Worm (Caenorhabditis elegans) whole organism, young adult: ENCODE measurements around the gene C16C10.9.
A peak's percentile ranks its signal among the peaks of the same experiment; 100 is the strongest.

Source experiments
- B0035.1 ChIP-seq: sonication (generic microtip); optimal IDR thresholded peaks from 2 replicates; lab custom pipeline; 2016; ENCODE audit warnings: missing genetic modification characterization, mild to moderate bottlenecking, missing compliant biosample characterization, missing genotype, missing genetic modification reagents
- C06A6.2 ChIP-seq: fragments of 200-800 bp; sonication (Bioruptor generic); conservative IDR thresholded peaks from 2 replicates; pipeline ENCODE4 v1.3.6; 2022; ENCODE audit warnings: missing genetic modification characterization, missing compliant biosample characterization
- C17E4.6 ChIP-seq: fragments of 200-800 bp; sonication (Bioruptor generic); IDR thresholded peaks from 2 replicates; pipeline ENCODE4 v1.3.6; 2022; ENCODE audit warnings: missing genetic modification reagents, missing genetic modification characterization, missing compliant biosample characterization
- D2030.7 ChIP-seq: fragments of 200-800 bp; sonication (Bioruptor generic); IDR thresholded peaks from 2 replicates; pipeline ENCODE4 v1.3.6; 2022; ENCODE audit warnings: missing genetic modification reagents, missing genetic modification characterization, missing compliant biosample characterization
- F33H1.4 ChIP-seq: fragments of 200-800 bp; sonication (Bioruptor generic); IDR thresholded peaks from 2 replicates; pipeline ENCODE4 v1.3.6; 2022; ENCODE audit warnings: missing genetic modification reagents, missing genetic modification characterization, missing compliant biosample characterization
- F37B4.10 ChIP-seq: fragments of 200-800 bp; sonication (Bioruptor generic); IDR thresholded peaks from 2 replicates; pipeline ENCODE4 v1.3.6; 2022; ENCODE audit warnings: missing genetic modification characterization, missing compliant biosample characterization
- F57A8.1 ChIP-seq: fragments of 200-800 bp; sonication (Bioruptor generic); optimal IDR thresholded peaks from 2 replicates; lab custom pipeline; 2018; ENCODE audit warnings: mild to moderate bottlenecking, missing genetic modification characterization, moderate library complexity, missing compliant biosample characterization
- K12H6.12 ChIP-seq: fragments of 200-800 bp; sonication (Bioruptor generic); optimal IDR thresholded peaks from 2 replicates; lab custom pipeline; 2018; ENCODE audit warnings: mild to moderate bottlenecking, missing genetic modification characterization, missing compliant biosample characterization
- T07F8.4 ChIP-seq: sonication (generic microtip); optimal IDR thresholded peaks from 2 replicates; lab custom pipeline; 2016; ENCODE audit warnings: mild to moderate bottlenecking, missing genetic modification characterization, moderate library complexity, missing compliant biosample characterization
- T26A5.8 ChIP-seq: sonication (generic microtip); optimal IDR thresholded peaks from 2 replicates; lab custom pipeline; 2016; ENCODE audit warnings: missing genetic modification characterization, missing compliant biosample characterization
- Y53G8AR.9 ChIP-seq: fragments of 200-800 bp; sonication (Bioruptor generic); conservative IDR thresholded peaks from 2 replicates; pipeline ENCODE4 v1.3.6; 2022; ENCODE audit warnings: missing genetic modification reagents, missing genetic modification characterization, missing compliant biosample characterization
- Y56A3A.18 ChIP-seq: fragments of 200-800 bp; sonication (Bioruptor generic); IDR thresholded peaks from 2 replicates; pipeline ENCODE4 v1.3.6; 2022; ENCODE audit warnings: missing genetic modification reagents, missing genetic modification characterization, missing compliant biosample characterization
- Y67H2A.10 ChIP-seq: fragments of 200-800 bp; sonication (Bioruptor generic); conservative IDR thresholded peaks from 2 replicates; pipeline ENCODE4 v1.3.6; 2022; ENCODE audit warnings: missing genetic modification reagents, missing genetic modification characterization, missing compliant biosample characterization
- aptf-2 ChIP-seq: fragments of 200-800 bp; sonication (Bioruptor generic); conservative IDR thresholded peaks from 2 replicates; pipeline ENCODE4 v1.3.6; 2022; ENCODE audit warnings: missing genetic modification reagents, missing genetic modification characterization, missing compliant biosample characterization
- ceh-100 ChIP-seq: fragments of 200-800 bp; sonication (Bioruptor generic); IDR thresholded peaks from 2 replicates; pipeline ENCODE4 v1.3.6; 2022; ENCODE audit warnings: missing genetic modification reagents, missing genetic modification characterization, missing compliant biosample characterization
- ceh-27 ChIP-seq: fragments of 200-800 bp; sonication (Bioruptor generic); optimal IDR thresholded peaks from 2 replicates; lab custom pipeline; 2018; ENCODE audit warnings: mild to moderate bottlenecking, missing genetic modification characterization, moderate library complexity, missing compliant biosample characterization
- ceh-58 ChIP-seq: fragments of 200-800 bp; sonication (Bioruptor generic); IDR thresholded peaks from 2 replicates; pipeline ENCODE4 v1.3.6; 2022; ENCODE audit warnings: missing genetic modification characterization, missing compliant biosample characterization
- chd-7 ChIP-seq: sonication (generic microtip); optimal IDR thresholded peaks from 2 replicates; lab custom pipeline; 2016; ENCODE audit warnings: mild to moderate bottlenecking, missing genetic modification characterization, moderate library complexity, missing compliant biosample characterization
- dpff-1 ChIP-seq: sonication (generic microtip); optimal IDR thresholded peaks from 2 replicates; lab custom pipeline; 2017; ENCODE audit warnings: mild to moderate bottlenecking, missing genetic modification characterization, missing compliant biosample characterization
- efl-1 ChIP-seq: fragments of 150-350 bp; optimal IDR thresholded peaks from 2 replicates; lab custom pipeline; 2014; ENCODE audit warnings: missing biosample characterization, missing genetic modification reagents, missing genetic modification characterization
- egl-44 ChIP-seq: fragments of 200-800 bp; sonication (Bioruptor generic); IDR thresholded peaks from 2 replicates; pipeline ENCODE4 v1.3.6; 2022; ENCODE audit warnings: missing genetic modification reagents, missing genetic modification characterization, missing compliant biosample characterization
- ets-4 ChIP-seq: fragments of 200-800 bp; sonication (Bioruptor generic); optimal IDR thresholded peaks from 2 replicates; lab custom pipeline; 2018; ENCODE audit warnings: mild to moderate bottlenecking, missing genetic modification characterization, missing compliant biosample characterization
- fkh-3 ChIP-seq: sonication (generic microtip); optimal IDR thresholded peaks from 2 replicates; lab custom pipeline; 2016; ENCODE audit warnings: mild to moderate bottlenecking, missing genetic modification characterization, missing compliant biosample characterization
- lin-26 ChIP-seq: fragments of 200-800 bp; sonication (Bioruptor generic); IDR thresholded peaks from 2 replicates; pipeline ENCODE4 v1.3.6; 2022; ENCODE audit warnings: missing genetic modification reagents, missing genetic modification characterization, missing compliant biosample characterization
- lin-54 ChIP-seq: fragments of 200-800 bp; sonication (Bioruptor generic); optimal IDR thresholded peaks from 2 replicates; lab custom pipeline; 2018; ENCODE audit warnings: mild to moderate bottlenecking, missing genetic modification characterization, missing compliant biosample characterization
- lir-1 ChIP-seq: fragments of 200-800 bp; sonication (Bioruptor generic); conservative IDR thresholded peaks from 2 replicates; pipeline ENCODE4 v1.3.6; 2022; ENCODE audit warnings: missing genetic modification reagents, missing genetic modification characterization, missing compliant biosample characterization
- madf-3 ChIP-seq: fragments of 200-800 bp; sonication (Bioruptor generic); IDR thresholded peaks from 2 replicates; pipeline ENCODE4 v1.3.6; 2022; ENCODE audit warnings: missing genetic modification reagents, missing genetic modification characterization, missing compliant biosample characterization
- madf-6 ChIP-seq: fragments of 200-800 bp; sonication (Bioruptor generic); IDR thresholded peaks from 2 replicates; pipeline ENCODE4 v1.3.6; 2022; ENCODE audit warnings: missing genetic modification reagents, missing genetic modification characterization, missing compliant biosample characterization
- nfya-2 ChIP-seq: fragments of 200-800 bp; sonication (Bioruptor generic); IDR thresholded peaks from 2 replicates; pipeline ENCODE4 v1.3.6; 2022; ENCODE audit warnings: missing genetic modification reagents, missing genetic modification characterization, missing compliant biosample characterization
- nfyb-1 ChIP-seq: fragments of 200-800 bp; sonication (Bioruptor generic); IDR thresholded peaks from 2 replicates; pipeline ENCODE4 v1.3.6; 2022; ENCODE audit warnings: missing genetic modification reagents, missing genetic modification characterization, missing compliant biosample characterization
- nhr-27 ChIP-seq: fragments of 200-800 bp; sonication (Bioruptor generic); optimal IDR thresholded peaks from 2 replicates; lab custom pipeline; 2018; ENCODE audit warnings: mild to moderate bottlenecking, missing genetic modification characterization, moderate library complexity, missing compliant biosample characterization
- pbrm-1 ChIP-seq: fragments of 200-800 bp; sonication (Bioruptor generic); IDR thresholded peaks from 2 replicates; pipeline ENCODE4 v1.3.6; 2022; ENCODE audit warnings: missing genetic modification reagents, missing genetic modification characterization, missing compliant biosample characterization
- pha-4 ChIP-seq: fragments of 150-350 bp; sonication (generic microtip); optimal IDR thresholded peaks from 2 replicates; lab custom pipeline; 2014; ENCODE audit warnings: missing biosample characterization, missing genetic modification reagents, missing genetic modification characterization
- rpc-1 ChIP-seq, 2 experiments: fragments of 150-350 bp in 1 of 2; sonication (generic microtip) in 1 of 2; optimal IDR thresholded peaks; 2 replicates each; lab custom pipeline; 2014 to 2018; ENCODE audit warnings: missing biosample characterization in 1 of 2, missing genetic modification characterization in 1 of 2, missing genetic modification reagents in 1 of 2, missing genotype in 1 of 2
- sea-2 ChIP-seq: fragments of 200-800 bp; sonication (Bioruptor generic); IDR thresholded peaks from 2 replicates; pipeline ENCODE4 v1.3.6; 2022; ENCODE audit warnings: missing genetic modification characterization, missing compliant biosample characterization
- snpc-1.3 ChIP-seq: sonication (generic microtip); optimal IDR thresholded peaks from 2 replicates; lab custom pipeline; 2017; ENCODE audit warnings: missing genetic modification characterization, mild to moderate bottlenecking, missing compliant biosample characterization, antibody characterized with exemption, moderate library complexity, missing genotype, missing genetic modification reagents; ENCODE audit not compliant: insufficient read depth
- snpc-3.4 ChIP-seq: sonication (generic microtip); optimal IDR thresholded peaks from 2 replicates; lab custom pipeline; 2017; ENCODE audit warnings: missing genetic modification characterization, mild to moderate bottlenecking, missing compliant biosample characterization, antibody characterized with exemption, moderate library complexity, missing genotype, missing genetic modification reagents
- snpc-4 ChIP-seq, 5 experiments: fragments of 150-350 bp in 1 of 5; sonication (generic microtip) in 4 of 5; optimal IDR thresholded peaks; 2 replicates each; lab custom pipeline; 2014 to 2018; ENCODE audit warnings: missing genetic modification characterization in 5 of 5, missing biosample characterization in 3 of 5, antibody characterized with exemption in 2 of 5, mild to moderate bottlenecking in 2 of 5, missing compliant biosample characterization in 2 of 5, missing genotype in 2 of 5, moderate library complexity in 2 of 5, missing genetic modification reagents in 1 of 5
- somi-1 ChIP-seq: fragments of 200-800 bp; sonication (Bioruptor generic); optimal IDR thresholded peaks from 2 replicates; lab custom pipeline; 2018; ENCODE audit warnings: mild to moderate bottlenecking, missing genetic modification characterization, missing compliant biosample characterization
- unc-130 ChIP-seq: sonication (generic microtip); optimal IDR thresholded peaks from 2 replicates; lab custom pipeline; 2016; ENCODE audit warnings: missing genetic modification reagents, missing genetic modification characterization, missing compliant biosample characterization
- zfh-2 ChIP-seq: fragments of 200-800 bp; sonication (Bioruptor generic); conservative IDR thresholded peaks from 2 replicates; pipeline ENCODE4 v1.3.6; 2022; ENCODE audit warnings: missing genetic modification reagents, missing genetic modification characterization, missing compliant biosample characterization
- ztf-18 ChIP-seq: sonication (generic microtip); optimal IDR thresholded peaks from 2 replicates; lab custom pipeline; 2016; ENCODE audit warnings: missing genotype, mild to moderate bottlenecking, missing genetic modification characterization, missing compliant biosample characterization
- ztf-25 ChIP-seq: fragments of 200-800 bp; sonication (Bioruptor generic); IDR thresholded peaks from 2 replicates; pipeline ENCODE4 v1.3.6; 2022; ENCODE audit warnings: missing genetic modification reagents, missing genetic modification characterization, missing compliant biosample characterization
- ztf-26 ChIP-seq: sonication (generic microtip); optimal IDR thresholded peaks from 2 replicates; lab custom pipeline; 2017; ENCODE audit warnings: missing genetic modification characterization, missing compliant biosample characterization
- ztf-3 ChIP-seq: fragments of 200-800 bp; sonication (Bioruptor generic); optimal IDR thresholded peaks from 2 replicates; lab custom pipeline; 2018; ENCODE audit warnings: mild to moderate bottlenecking, missing genetic modification characterization, missing compliant biosample characterization
- ztf-6 ChIP-seq: fragments of 200-800 bp; sonication (Bioruptor generic); IDR thresholded peaks from 2 replicates; pipeline ENCODE4 v1.3.6; 2022; ENCODE audit warnings: missing genetic modification reagents, missing genetic modification characterization, missing compliant biosample characterization

The C16C10.9 gene

DNA sequence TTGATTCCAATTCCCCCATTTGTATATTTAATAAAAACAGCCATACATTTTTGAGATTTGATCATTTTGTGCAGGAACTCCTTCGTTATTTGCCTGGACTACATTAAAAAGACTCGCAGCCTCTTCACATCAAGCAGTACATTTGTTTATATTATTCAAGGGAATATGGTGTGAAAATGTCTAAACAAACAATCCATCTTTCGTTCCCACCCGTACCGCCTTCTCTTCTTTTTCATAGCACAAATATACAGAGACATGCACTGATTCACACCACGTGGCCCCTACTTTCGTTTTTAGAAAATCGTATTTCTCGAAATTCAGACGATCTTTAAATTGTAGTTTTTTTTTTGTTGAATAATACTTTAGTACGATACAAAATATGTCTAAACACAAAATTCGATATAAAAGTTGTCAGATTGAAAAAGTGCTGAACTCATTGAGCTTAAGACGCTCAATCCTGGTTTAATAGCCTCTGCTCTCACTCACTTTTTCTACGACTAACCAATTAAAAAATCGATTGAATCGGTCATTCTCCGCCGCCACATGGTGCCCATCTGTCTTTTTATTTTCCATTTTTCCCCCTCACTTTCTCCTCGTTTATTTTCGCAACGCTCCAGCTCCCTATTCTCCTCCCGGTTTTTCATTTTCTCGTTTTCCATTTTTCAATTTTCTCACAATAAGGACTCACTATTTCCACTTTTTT is 38.3 kb upstream of the C16C10.9 start:
- TF ChIP-seq egl-44 (GFP tag; lab: Robert Waterston, UW) (no peak), snpc-1.3 (tag; lab: Kevin White, UChicago) (peak; percentile 41), efl-1 (no peak), ztf-6 (GFP tag; lab: Robert Waterston, UW) (no peak), B0035.1 (tag; lab: Kevin White, UChicago) (no peak), ztf-18 (tag; lab: Kevin White, UChicago) (no peak), Y56A3A.18 (GFP tag; lab: Robert Waterston, UW) (peak; percentile 87), C17E4.6 (no peak), F33H1.4 (GFP tag; lab: Robert Waterston, UW) (0 out of 2 replicates have a peak, but pooled peaks have one; percentile 11), Y67H2A.10 (no peak), dpff-1 (tag; lab: Kevin White, UChicago) (peak; percentile 96), ets-4 (peak; percentile 11), lin-54 (GFP tag; lab: Kevin White, UChicago) (peak; percentile 54), ceh-58 (GFP tag; lab: Robert Waterston, UW) (no peak), ceh-100 (GFP tag; lab: Robert Waterston, UW) (no peak; the same call in 1 of the 2 replicates), nfya-2 (no peak), somi-1 (GFP tag; lab: Kevin White, UChicago) (no peak), pbrm-1 (GFP tag; lab: Robert Waterston, UW) (peak; percentile 55; the same call in 1 of the 2 replicates), madf-6 (peak; percentile 66), D2030.7 (0 out of 2 replicates have a peak, but pooled peaks have one; percentile 24), sea-2 (GFP tag; lab: Robert Waterston, UW) (no peak), chd-7 (tag; lab: Kevin White, UChicago) (peak; percentile 79), ztf-25 (GFP tag; lab: Robert Waterston, UW) (no peak), madf-3 (GFP tag; lab: Robert Waterston, UW) (peak; percentile 56; the same call in 1 of the 2 replicates), ztf-3 (GFP tag; lab: Kevin White, UChicago) (no peak), nhr-27 (tag; lab: Kevin White, UChicago) (no peak), Y53G8AR.9 (peak; percentile 94), F57A8.1 (no peak), snpc-4 (GFP tag; optimal IDR thresholded peaks at IDR 0.05; lab: Kevin White, UChicago) (no peak), snpc-4 (tag; optimal IDR thresholded peaks at IDR 0.05; lab: Kevin White, UChicago) (peak in 2 of 4 experiments; percentile 42 to 47), T07F8.4 (tag; lab: Kevin White, UChicago) (no peak), F37B4.10 (GFP tag; lab: Robert Waterston, UW) (no peak), K12H6.12 (tag; lab: Kevin White, UChicago) (peak; percentile 39), C06A6.2 (peak; percentile 58; the same call in 1 of the 2 replicates), unc-130 (GFP tag; lab: Kevin White, UChicago) (no peak), aptf-2 (GFP tag; lab: Robert Waterston, UW) (no peak), ceh-27 (GFP tag; lab: Kevin White, UChicago) (peak; percentile 42), pha-4 (tag; lab: Kevin White, UChicago) (no peak), T26A5.8 (tag; lab: Kevin White, UChicago) (no peak), rpc-1 (optimal IDR thresholded peaks at IDR 0.05; lab: Kevin White, UChicago) (no peak), rpc-1 (tag; optimal IDR thresholded peaks at IDR 0.05; lab: Kevin White, UChicago) (no peak), snpc-3.4 (peak; percentile 76), lir-1 (GFP tag; lab: Robert Waterston, UW) (no peak), ztf-26 (peak; percentile 56), nfyb-1 (GFP tag; lab: Robert Waterston, UW) (peak; percentile 91), zfh-2 (GFP tag; lab: Robert Waterston, UW) (no peak), fkh-3 (peak; percentile 80), lin-26 (GFP tag; lab: Robert Waterston, UW) (peak; percentile 41; the same call in 1 of the 2 replicates)
